Worm (Caenorhabditis elegans) whole organism, mixed stage, embryonic: ENCODE data around the gene C23H3.9.

Source experiments
- blmp-1 ChIP-seq: fragments of 150-350 bp; optimal IDR thresholded peaks from 2 replicates; lab custom pipeline; 2014; ENCODE audit warnings: missing biosample characterization, missing genetic modification characterization
- ces-1 ChIP-seq: fragments of 150-350 bp; optimal IDR thresholded peaks from 2 replicates; lab custom pipeline; 2014; ENCODE audit warnings: missing biosample characterization, missing genetic modification reagents, missing genetic modification characterization
- lin-13 ChIP-seq: fragments of 150-350 bp; optimal IDR thresholded peaks from 2 replicates; lab custom pipeline; 2014; ENCODE audit warnings: missing biosample characterization, missing genetic modification characterization
- lsy-2 ChIP-seq: fragments of 150-350 bp; optimal IDR thresholded peaks from 2 replicates; lab custom pipeline; 2014; ENCODE audit warnings: missing biosample characterization, missing genetic modification characterization
- mab-5 ChIP-seq: fragments of 150-350 bp; optimal IDR thresholded peaks from 2 replicates; lab custom pipeline; 2014; ENCODE audit warnings: missing biosample characterization, missing genetic modification characterization
- sptf-1 ChIP-seq: sonication (generic microtip); optimal IDR thresholded peaks from 2 replicates; lab custom pipeline; 2017; ENCODE audit warnings: mild to moderate bottlenecking, missing genetic modification characterization, moderate library complexity, missing compliant biosample characterization
- unc-39 ChIP-seq: fragments of 150-350 bp; optimal IDR thresholded peaks from 2 replicates; lab custom pipeline; 2014; ENCODE audit warnings: missing biosample characterization, missing genetic modification characterization
- ztf-11 ChIP-seq: fragments of 150-350 bp; optimal IDR thresholded peaks from 2 replicates; lab custom pipeline; 2014; ENCODE audit warnings: missing biosample characterization, missing genetic modification characterization

ce11 chrII:76662-77061, 2.4 kb downstream of the C23H3.9 start:
- TF ChIP-seq ztf-11 = no peak
- no peak for TF ChIP-seq lsy-2 (tag; lab: Kevin White, UChicago)
- TF ChIP-seq blmp-1 (tag; lab: Kevin White, UChicago) = no peak
- no peak for TF ChIP-seq mab-5 (tag; lab: Kevin White, UChicago)
- TF ChIP-seq lin-13 (tag; lab: Kevin White, UChicago) = no peak
- no peak for TF ChIP-seq sptf-1 (tag; lab: Kevin White, UChicago)
- TF ChIP-seq unc-39 (tag; lab: Kevin White, UChicago) = no peak
- TF ChIP-seq ces-1 (GFP tag; lab: Kevin White, UChicago) = no peak
